Fruit fly (Drosophila melanogaster): ENCODE data around the gene Afg3l2.

Afg3l2 gene

dm6 chr3L:17209402-17209801 is 32.5 kb downstream of the Afg3l2 start (continued):
- TF ChIP-seq jumu (GFP tag; optimal IDR thresholded peaks at IDR 0.05) (no peak), Abd-B (GFP tag; optimal IDR thresholded peaks at IDR 0.05) (no peak), CG11723 (GFP tag; optimal IDR thresholded peaks at IDR 0.05) (no peak), CG8924 (tag; optimal IDR thresholded peaks at IDR 0.05) (peak; percentile 8), lmd (GFP tag; IDR thresholded peaks at IDR 0.05) (no peak), sqz (GFP tag; optimal IDR thresholded peaks at IDR 0.05) (no peak), CG31365 (tag; optimal IDR thresholded peaks at IDR 0.05) (no peak), HLHmδ (GFP tag; optimal IDR thresholded peaks at IDR 0.05) (no peak), prd (optimal IDR thresholded peaks at IDR 0.05) (no peak), prd (GFP tag; IDR thresholded peaks at IDR 0.05) (peak; percentile 73), z (GFP tag; IDR thresholded peaks at IDR 0.05) (no peak), stc (GFP tag; IDR thresholded peaks at IDR 0.05) (no peak), Max (GFP tag; optimal IDR thresholded peaks at IDR 0.05) (no peak), CG8281 (tag; optimal IDR thresholded peaks at IDR 0.05) (no peak), usp (GFP tag; optimal IDR thresholded peaks at IDR 0.05) (no peak), Hr51 (GFP tag; optimal IDR thresholded peaks at IDR 0.05) (peak in 1 of 2 experiments; percentile 28), chm (GFP tag; IDR thresholded peaks at IDR 0.05) (no peak), tna (GFP tag; IDR thresholded peaks at IDR 0.05; ENCODE audit: partially characterized antibody) (no peak), pan (optimal IDR thresholded peaks at IDR 0.05) (no peak), pan (GFP tag; optimal IDR thresholded peaks at IDR 0.05 in 1 of 2, IDR thresholded peaks at IDR 0.05 in 1 of 2) (peak in 1 of 2 experiments; percentile 17), NK7.1 (GFP tag; optimal IDR thresholded peaks at IDR 0.05) (no peak), Med (GFP tag) (no peak), aop (GFP tag; IDR thresholded peaks at IDR 0.05) (no peak), sisA (GFP tag; IDR thresholded peaks at IDR 0.05) (peak; percentile 12; the same call in 1 of the 2 replicates), HmgZ (tag; optimal IDR thresholded peaks at IDR 0.05) (no peak), ato (GFP tag; IDR thresholded peaks at IDR 0.05; ENCODE audit: partially characterized antibody) (no peak), Sox102F (GFP tag; optimal IDR thresholded peaks at IDR 0.05) (peak; percentile 35), CG6254 (GFP tag; optimal IDR thresholded peaks at IDR 0.05) (no peak), fru (optimal IDR thresholded peaks at IDR 0.05) (no peak), CG1602 (GFP tag; optimal IDR thresholded peaks at IDR 0.05) (no peak), Sry-β (GFP tag; optimal IDR thresholded peaks at IDR 0.05) (no peak), CG33557 (GFP tag; optimal IDR thresholded peaks at IDR 0.05) (no peak), vnd (GFP tag; IDR thresholded peaks at IDR 0.05; ENCODE audit: partially characterized antibody) (no peak), CG11504 (tag; optimal IDR thresholded peaks at IDR 0.05) (peak; percentile 52), NFAT (GFP tag; IDR thresholded peaks at IDR 0.05) (no peak), hkb (optimal IDR thresholded peaks at IDR 0.05) (no peak), hkb (GFP tag; IDR thresholded peaks at IDR 0.05) (peak; percentile 29; the same call in 1 of the 2 replicates), CG12769 (tag; optimal IDR thresholded peaks at IDR 0.05) (no peak), Ada2b (GFP tag; IDR thresholded peaks at IDR 0.05) (0 out of 2 replicates have a peak, but pooled peaks have one; percentile 10), ci (GFP tag; IDR thresholded peaks at IDR 0.05) (peak; percentile 66; the same call in 2 of the 3 replicates), CG18619 (GFP tag; optimal IDR thresholded peaks at IDR 0.05) (no peak), nmo (GFP tag; optimal IDR thresholded peaks at IDR 0.05) (peak; percentile 39), fu2 (GFP tag; optimal IDR thresholded peaks at IDR 0.05) (no peak), trh (GFP tag; optimal IDR thresholded peaks at IDR 0.05) (no peak), oc (tag; optimal IDR thresholded peaks at IDR 0.05) (no peak), CG6854 (GFP tag; optimal IDR thresholded peaks at IDR 0.05) (no peak), Ets65A (GFP tag) (peak; percentile 84), sd (tag; optimal IDR thresholded peaks at IDR 0.05) (no peak), dpn (GFP tag; optimal IDR thresholded peaks at IDR 0.05) (no peak), CG17385 (GFP tag; optimal IDR thresholded peaks at IDR 0.05) (no peak), tin (GFP tag; optimal IDR thresholded peaks at IDR 0.05) (peak; percentile 2), cas (GFP tag; IDR thresholded peaks at IDR 0.05) (no peak), Tbp (GFP tag; optimal IDR thresholded peaks at IDR 0.05) (no peak)
